Worm (Caenorhabditis elegans) whole organism, early embryonic: ENCODE measurements around the gene erp-44.3.

Source experiments
- ama-1 ChIP-seq: fragments of 150-350 bp; optimal IDR thresholded peaks from 2 replicates; lab custom pipeline; 2014
- ceh-13 ChIP-seq: fragments of 200-800 bp; sonication (Bioruptor generic); optimal IDR thresholded peaks from 2 replicates; lab custom pipeline; 2018; ENCODE audit warnings: mild to moderate bottlenecking, missing genetic modification characterization, missing compliant biosample characterization
- ceh-36 ChIP-seq: sonication (generic microtip); optimal IDR thresholded peaks from 2 replicates; lab custom pipeline; 2016; ENCODE audit warnings: missing genetic modification characterization, inconsistent platforms, missing compliant biosample characterization
- flt-1 ChIP-seq: fragments of 200-800 bp; sonication (Bioruptor generic); IDR thresholded peaks from 2 replicates; pipeline ENCODE4 v1.3.6; 2022; ENCODE audit warnings: missing genetic modification characterization, missing compliant biosample characterization
- hmbx-1 ChIP-seq: sonication (generic microtip); optimal IDR thresholded peaks from 2 replicates; lab custom pipeline; 2016; ENCODE audit warnings: mild to moderate bottlenecking, missing genetic modification characterization, missing compliant biosample characterization
- pes-1 ChIP-seq: fragments of 200-800 bp; sonication (Bioruptor generic); IDR thresholded peaks from 2 replicates; pipeline ENCODE4 v1.3.6; 2022; ENCODE audit warnings: missing genetic modification reagents, missing genetic modification characterization, missing compliant biosample characterization
- sea-1 ChIP-seq: fragments of 200-800 bp; sonication (Bioruptor generic); conservative IDR thresholded peaks from 2 replicates; pipeline ENCODE4 v1.3.6; 2022; ENCODE audit warnings: missing genetic modification characterization, missing compliant biosample characterization
- tbx-11 ChIP-seq: fragments of 200-800 bp; sonication (Bioruptor generic); IDR thresholded peaks from 2 replicates; pipeline ENCODE4 v1.3.6; 2022; ENCODE audit warnings: missing genetic modification characterization, missing compliant biosample characterization

- TF ChIP-seq ceh-13 (GFP tag; lab: Kevin White, UChicago) (no peak), ama-1 (no peak), pes-1 (GFP tag; lab: Robert Waterston, UW) (no peak), sea-1 (GFP tag; lab: Robert Waterston, UW) (no peak), tbx-11 (GFP tag; lab: Robert Waterston, UW) (no peak), flt-1 (GFP tag; lab: Robert Waterston, UW) (no peak), hmbx-1 (no peak), ceh-36 (tag; lab: Kevin White, UChicago) (no peak)
Measured at ce11 chrIV:8171376-8171775, 48.9 kb downstream of the erp-44.3 start.
